Worm (Caenorhabditis elegans) whole organism, late embryonic: Measurements from ENCODE around the gene folt-1.

Experiments
- C38D4.7 ChIP-seq: fragments of 200-800 bp; sonication (Bioruptor generic); optimal IDR thresholded peaks from 2 replicates; lab custom pipeline; 2018; ENCODE audit warnings: mild to moderate bottlenecking, missing genetic modification characterization, moderate library complexity, missing compliant biosample characterization
- K09A11.1 ChIP-seq: sonication (generic microtip); optimal IDR thresholded peaks from 2 replicates; lab custom pipeline; 2017; ENCODE audit warnings: antibody characterized with exemption, mild to moderate bottlenecking, missing genetic modification characterization, missing compliant biosample characterization; ENCODE audit not compliant: insufficient read depth
- ahr-1 ChIP-seq: sonication (generic microtip); optimal IDR thresholded peaks from 2 replicates; lab custom pipeline; 2016; ENCODE audit warnings: missing genetic modification characterization, missing compliant biosample characterization
- ceh-18 ChIP-seq: sonication (generic microtip); optimal IDR thresholded peaks from 2 replicates; lab custom pipeline; 2016; ENCODE audit warnings: missing genetic modification characterization, missing compliant biosample characterization
- ceh-24 ChIP-seq: sonication (generic microtip); optimal IDR thresholded peaks from 2 replicates; lab custom pipeline; 2016; ENCODE audit warnings: mild to moderate bottlenecking, missing genetic modification characterization, missing compliant biosample characterization
- ceh-30 ChIP-seq: fragments of 150-350 bp; optimal IDR thresholded peaks from 2 replicates; lab custom pipeline; 2014; ENCODE audit warnings: missing biosample characterization, missing genetic modification characterization
- ceh-34 ChIP-seq: sonication (generic microtip); optimal IDR thresholded peaks from 2 replicates; lab custom pipeline; 2016; ENCODE audit warnings: mild to moderate bottlenecking, missing genetic modification characterization, missing compliant biosample characterization
- ceh-45 ChIP-seq: fragments of 200-800 bp; sonication (Bioruptor generic); IDR thresholded peaks from 2 replicates; pipeline ENCODE4 v1.3.6; 2022; ENCODE audit warnings: missing genetic modification reagents, missing genetic modification characterization, missing compliant biosample characterization
- ceh-6 ChIP-seq: fragments of 200-800 bp; sonication (Bioruptor generic); optimal IDR thresholded peaks from 2 replicates; lab custom pipeline; 2018; ENCODE audit warnings: mild to moderate bottlenecking, missing genetic modification characterization, missing compliant biosample characterization
- ceh-9 ChIP-seq: sonication (generic microtip); optimal IDR thresholded peaks from 2 replicates; lab custom pipeline; 2016; ENCODE audit warnings: mild to moderate bottlenecking, missing genetic modification characterization, inconsistent platforms, missing compliant biosample characterization
- che-1 ChIP-seq: sonication (generic microtip); optimal IDR thresholded peaks from 2 replicates; lab custom pipeline; 2016; ENCODE audit warnings: mild to moderate bottlenecking, missing genetic modification characterization, missing compliant biosample characterization
- dve-1 ChIP-seq: sonication (generic microtip); optimal IDR thresholded peaks from 2 replicates; lab custom pipeline; 2017; ENCODE audit warnings: antibody characterized with exemption, mild to moderate bottlenecking, missing genetic modification characterization, missing compliant biosample characterization
- elt-4 ChIP-seq: sonication (generic microtip); optimal IDR thresholded peaks from 2 replicates; lab custom pipeline; 2016; ENCODE audit warnings: missing genetic modification characterization, missing compliant biosample characterization
- ets-4 ChIP-seq: sonication (generic microtip); optimal IDR thresholded peaks from 2 replicates; lab custom pipeline; 2016; ENCODE audit warnings: missing genetic modification characterization, missing compliant biosample characterization
- eyg-1 ChIP-seq: sonication (generic microtip); optimal IDR thresholded peaks from 2 replicates; lab custom pipeline; 2016; ENCODE audit warnings: missing genotype, missing genetic modification characterization, missing compliant biosample characterization
- fax-1 ChIP-seq: sonication (generic microtip); optimal IDR thresholded peaks from 2 replicates; lab custom pipeline; 2016; ENCODE audit warnings: missing genotype, missing genetic modification characterization, missing compliant biosample characterization
- fkh-10 ChIP-seq: fragments of 150-350 bp; optimal IDR thresholded peaks from 2 replicates; lab custom pipeline; 2014; ENCODE audit warnings: missing biosample characterization, missing genetic modification reagents, missing genetic modification characterization
- hlh-15 ChIP-seq: sonication (generic microtip); optimal IDR thresholded peaks from 2 replicates; lab custom pipeline; 2016; ENCODE audit warnings: missing genetic modification characterization, missing compliant biosample characterization
- lim-6 ChIP-seq: sonication (generic microtip); optimal IDR thresholded peaks from 2 replicates; lab custom pipeline; 2016; ENCODE audit warnings: missing genetic modification characterization, missing compliant biosample characterization
- lin-11 ChIP-seq: fragments of 200-800 bp; sonication (Bioruptor generic); optimal IDR thresholded peaks from 2 replicates; lab custom pipeline; 2018; ENCODE audit warnings: mild to moderate bottlenecking, missing genetic modification characterization, missing compliant biosample characterization
- madf-2 ChIP-seq: sonication (generic microtip); optimal IDR thresholded peaks from 2 replicates; lab custom pipeline; 2017; ENCODE audit warnings: missing genetic modification characterization, missing compliant biosample characterization
- nfya-1 ChIP-seq: sonication (generic microtip); optimal IDR thresholded peaks from 2 replicates; lab custom pipeline; 2017; ENCODE audit warnings: missing genetic modification characterization, mild to moderate bottlenecking, missing compliant biosample characterization, antibody characterized with exemption, moderate library complexity
- nhr-11 ChIP-seq: fragments of 150-350 bp; optimal IDR thresholded peaks from 2 replicates; lab custom pipeline; 2014; ENCODE audit warnings: missing biosample characterization, missing genetic modification characterization
- nhr-232 ChIP-seq: sonication (generic microtip); optimal IDR thresholded peaks from 2 replicates; lab custom pipeline; 2016; ENCODE audit warnings: missing genetic modification characterization, missing compliant biosample characterization
- pag-3 ChIP-seq: sonication (generic microtip); optimal IDR thresholded peaks from 2 replicates; lab custom pipeline; 2016; ENCODE audit warnings: missing compliant biosample characterization, missing genetic modification characterization, borderline replicate concordance
- pax-1 ChIP-seq: fragments of 150-350 bp; optimal IDR thresholded peaks from 2 replicates; lab custom pipeline; 2014; ENCODE audit warnings: missing biosample characterization, missing genetic modification characterization
- pqm-1 ChIP-seq: sonication (generic microtip); optimal IDR thresholded peaks from 2 replicates; lab custom pipeline; 2016; ENCODE audit warnings: missing genetic modification characterization, missing compliant biosample characterization
- ref-2 ChIP-seq: sonication (generic microtip); optimal IDR thresholded peaks from 2 replicates; lab custom pipeline; 2016; ENCODE audit warnings: missing genetic modification characterization, missing compliant biosample characterization
- sdc-2 ChIP-seq: sonication (generic microtip); optimal IDR thresholded peaks from 2 replicates; lab custom pipeline; 2016; ENCODE audit warnings: missing genotype, missing genetic modification characterization, missing compliant biosample characterization
- sox-2 ChIP-seq: fragments of 200-800 bp; sonication (Bioruptor generic); IDR thresholded peaks from 2 replicates; pipeline ENCODE4 v1.3.6; 2022; ENCODE audit warnings: missing genetic modification reagents, missing genetic modification characterization, missing compliant biosample characterization
- sox-4 ChIP-seq: sonication (generic microtip); optimal IDR thresholded peaks from 2 replicates; lab custom pipeline; 2017; ENCODE audit warnings: mild to moderate bottlenecking, missing genetic modification characterization, inconsistent platforms, missing compliant biosample characterization
- tbx-2 ChIP-seq: sonication (generic microtip); optimal IDR thresholded peaks from 2 replicates; lab custom pipeline; 2016; ENCODE audit warnings: missing genetic modification characterization, missing compliant biosample characterization
- tbx-7 ChIP-seq: sonication (generic microtip); optimal IDR thresholded peaks from 2 replicates; lab custom pipeline; 2016; ENCODE audit warnings: missing genotype, missing genetic modification characterization, missing compliant biosample characterization
- ttx-3 ChIP-seq: sonication (generic microtip); optimal IDR thresholded peaks from 2 replicates; lab custom pipeline; 2016; ENCODE audit warnings: missing genetic modification reagents, missing genetic modification characterization, missing compliant biosample characterization
- unc-3 ChIP-seq, 2 experiments: fragments of 200-800 bp in 1 of 2; sonication (Bioruptor generic) in 1 of 2; sonication (generic microtip) in 1 of 2; conservative IDR thresholded peaks in 1 of 2; optimal IDR thresholded peaks in 1 of 2; 2 replicates each; pipeline versions ENCODE4 v1.3.6 to Lab custom; 2016 to 2022; ENCODE audit warnings: missing compliant biosample characterization in 2 of 2, missing genetic modification characterization in 2 of 2, missing genetic modification reagents in 1 of 2
- zip-5 ChIP-seq: sonication (generic microtip); optimal IDR thresholded peaks from 2 replicates; lab custom pipeline; 2016; ENCODE audit warnings: missing genetic modification characterization, missing compliant biosample characterization
- ztf-16 ChIP-seq: sonication (generic microtip); optimal IDR thresholded peaks from 2 replicates; lab custom pipeline; 2017; ENCODE audit warnings: missing genetic modification characterization, missing compliant biosample characterization

Gene folt-1

DNA sequence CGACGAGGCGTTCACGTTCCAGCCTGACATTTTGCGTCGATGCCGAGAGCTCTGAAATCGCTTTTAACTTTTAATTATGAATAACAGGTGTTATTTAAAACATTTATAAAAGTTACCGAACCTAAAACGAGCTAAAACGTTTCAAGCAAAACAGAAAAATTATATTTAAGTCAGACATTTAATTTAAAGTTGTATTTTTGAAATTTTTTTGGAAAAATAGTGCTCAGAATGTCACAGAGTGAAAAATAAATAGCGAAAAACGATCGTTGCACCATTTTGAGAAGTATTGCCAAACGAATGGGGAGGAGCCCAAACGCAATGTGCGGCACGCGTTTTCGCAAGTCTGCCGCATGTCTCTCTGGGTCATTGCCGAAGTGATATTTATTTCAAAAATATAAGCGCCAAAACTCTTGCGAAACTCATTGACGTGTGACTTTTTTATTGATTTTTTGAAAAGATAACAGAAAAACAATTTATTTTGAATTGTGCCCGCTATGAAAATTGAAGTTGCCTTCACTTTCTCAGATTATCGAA, 28.2 kb upstream of the folt-1 start, which contains the start of gene erfa-3 (continued):
- peak; percentile 87 for TF ChIP-seq K09A11.1 (tag; lab: Kevin White, UChicago)
- TF ChIP-seq pag-3 (tag; lab: Kevin White, UChicago): no peak
- TF ChIP-seq ceh-24: peak; percentile 51
- TF ChIP-seq dve-1: no peak
- TF ChIP-seq che-1: peak; percentile 65
- peak; percentile 73 for TF ChIP-seq nfya-1 (tag; lab: Kevin White, UChicago)
- peak; percentile 54 for TF ChIP-seq lin-11
- TF ChIP-seq ref-2 (tag; lab: Kevin White, UChicago): peak; percentile 84
- TF ChIP-seq ceh-9 (tag; lab: Kevin White, UChicago): no peak
- peak; percentile 37 for TF ChIP-seq zip-5 (tag; lab: Kevin White, UChicago)
- no peak for TF ChIP-seq eyg-1 (tag; lab: Kevin White, UChicago)
- TF ChIP-seq ceh-30 (tag; lab: Kevin White, UChicago): no peak
- TF ChIP-seq pax-1: peak; percentile 63
- TF ChIP-seq ceh-6 (GFP tag; lab: Kevin White, UChicago): peak; percentile 64
- TF ChIP-seq ttx-3: peak; percentile 81
- TF ChIP-seq nhr-11 (tag; lab: Kevin White, UChicago): no peak
- TF ChIP-seq ets-4: peak; percentile 31
- peak; percentile 45; the same call in 1 of the 2 replicates for TF ChIP-seq sox-2 (GFP tag; lab: Robert Waterston, UW)
- TF ChIP-seq tbx-2 (tag; lab: Kevin White, UChicago): peak; percentile 88
- no peak for TF ChIP-seq elt-4
- peak; percentile 67 for TF ChIP-seq madf-2 (tag; lab: Kevin White, UChicago)
- TF ChIP-seq ceh-18: peak; percentile 52

ce11 chrV:11113607-11114006, 27.7 kb upstream of the folt-1 start, which contains the start of gene math-33:
Gene math-33, plus strand, starts transcription at chrV:11113907.
- TF ChIP-seq lim-6 (tag; lab: Kevin White, UChicago) (no peak), elt-4 (no peak), ceh-45 (no peak), ceh-9 (tag; lab: Kevin White, UChicago) (no peak), pqm-1 (tag; lab: Kevin White, UChicago) (no peak), nhr-232 (tag; lab: Kevin White, UChicago) (no peak), hlh-15 (no peak), sdc-2 (tag; lab: Kevin White, UChicago) (no peak), zip-5 (tag; lab: Kevin White, UChicago) (no peak)

- TF ChIP-seq ref-2 (tag; lab: Kevin White, UChicago) (no peak), lim-6 (tag; lab: Kevin White, UChicago) (no peak), C38D4.7 (GFP tag; lab: Kevin White, UChicago) (no peak), fkh-10 (GFP tag; lab: Kevin White, UChicago) (no peak), ceh-18 (no peak), fax-1 (tag; lab: Kevin White, UChicago) (no peak), unc-3 (GFP tag; conservative IDR thresholded peaks at IDR 0.05; lab: Robert Waterston, UW) (no peak), unc-3 (tag; optimal IDR thresholded peaks at IDR 0.05; lab: Kevin White, UChicago) (no peak), ahr-1 (no peak), sox-4 (tag; lab: Kevin White, UChicago) (no peak), tbx-7 (tag; lab: Kevin White, UChicago) (no peak), ztf-16 (tag; lab: Kevin White, UChicago) (no peak), ceh-34 (tag; lab: Kevin White, UChicago) (no peak)
- TF ChIP-seq, all 69 proteins: peak for 0
These were observed 23.0 kb upstream of the folt-1 start for ce11 chrV:11118179-11118725.
